Worm (Caenorhabditis elegans): ENCODE results near the gene pgm-1.
"Not testable (repeated sequence)": the region's sequence is repeated elsewhere in the genome, so short reads cannot be mapped to it uniquely, and the experiment has no call there.

pgm-1 gene

ce11 chrII:4931286-4931685 lies 42.0 kb downstream of the pgm-1 start:
- TF ChIP-seq xbp-1 (tag; optimal IDR thresholded peaks at IDR 0.05) = no peak
- TF ChIP-seq lin-14 (GFP tag; optimal IDR thresholded peaks at IDR 0.05) = no peak

- not testable (repeated sequence) for TF ChIP-seq irx-1, ceh-82, unc-86 (tag; optimal IDR thresholded peaks at IDR 0.05)
Measured at ce11 chrII:4932727-4933126, 43.5 kb downstream of the pgm-1 start, which contains the start of gene msp-152. msp-152 (plus strand) TSS chrII:4933027.

- TF ChIP-seq lin-15B (tag; optimal IDR thresholded peaks at IDR 0.05) (no peak), ceh-8 (GFP tag; optimal IDR thresholded peaks at IDR 0.05) (no peak), unc-62 (GFP tag; optimal IDR thresholded peaks at IDR 0.05) (no peak), skn-1 (tag; optimal IDR thresholded peaks at IDR 0.05) (peak; percentile 35)
Measured at ce11 chrII:4934954-4935353, 45.7 kb downstream of the pgm-1 start, which contains the start of gene gst-30. gst-30 (minus strand) TSS chrII:4935054.

ce11 chrII:4935518-4935917 lies 46.3 kb downstream of the pgm-1 start, which contains the start of gene ZK546.5:
ZK546.5 (plus strand) TSS chrII:4935818.
- TF ChIP-seq jun-1 (tag; optimal IDR thresholded peaks at IDR 0.05) (no peak), lsy-2 (tag; optimal IDR thresholded peaks at IDR 0.05) (peak in 1 of 2 experiments; percentile 36), ceh-90 (tag; optimal IDR thresholded peaks at IDR 0.05) (no peak), sup-37 (GFP tag; optimal IDR thresholded peaks at IDR 0.05) (no peak), skn-1 (tag; optimal IDR thresholded peaks at IDR 0.05) (no peak), sox-4 (tag; optimal IDR thresholded peaks at IDR 0.05) (no peak), mep-1 (tag; optimal IDR thresholded peaks at IDR 0.05) (no peak), lin-35 (GFP tag; optimal IDR thresholded peaks at IDR 0.05) (peak in 1 of 2 experiments; percentile 29), fkh-4 (tag; optimal IDR thresholded peaks at IDR 0.05; ENCODE audit: borderline replicate concordance) (no peak), mdl-1 (tag; optimal IDR thresholded peaks at IDR 0.05) (no peak), swsn-7 (tag; optimal IDR thresholded peaks at IDR 0.05) (no peak), dpl-1 (GFP tag; optimal IDR thresholded peaks at IDR 0.05) (peak in 1 of 3 experiments; percentile 16), efl-1 (optimal IDR thresholded peaks at IDR 0.05) (peak; percentile 10 to 33), efl-1 (GFP tag; optimal IDR thresholded peaks at IDR 0.05 in 1 of 2) (peak in 1 of 2 experiments; percentile 23), nhr-47 (tag; optimal IDR thresholded peaks at IDR 0.05) (no peak), ces-1 (GFP tag; optimal IDR thresholded peaks at IDR 0.05) (no peak)

- TF ChIP-seq nhr-28 (tag; optimal IDR thresholded peaks at IDR 0.05) (no peak), hlh-4 (tag; optimal IDR thresholded peaks at IDR 0.05) (no peak), nhr-12 (tag; optimal IDR thresholded peaks at IDR 0.05) (no peak), lsy-2 (tag; optimal IDR thresholded peaks at IDR 0.05) (no peak), ets-5 (GFP tag; IDR thresholded peaks at IDR 0.05) (no peak), skn-1 (tag; optimal IDR thresholded peaks at IDR 0.05) (no peak), sox-4 (tag; optimal IDR thresholded peaks at IDR 0.05) (no peak), ztf-4 (tag; optimal IDR thresholded peaks at IDR 0.05) (no peak), ceh-88 (GFP tag; IDR thresholded peaks at IDR 0.05) (no peak), unc-86 (tag; optimal IDR thresholded peaks at IDR 0.05) (no peak), lin-14 (GFP tag; optimal IDR thresholded peaks at IDR 0.05) (no peak), pag-3 (tag; optimal IDR thresholded peaks at IDR 0.05; ENCODE audit: borderline replicate concordance, insufficient read depth) (no peak), C34B4.2 (tag; optimal IDR thresholded peaks at IDR 0.05) (no peak), mef-2 (tag; optimal IDR thresholded peaks at IDR 0.05) (no peak), fos-1 (tag; optimal IDR thresholded peaks at IDR 0.05) (no peak), F16B12.6 (tag; optimal IDR thresholded peaks at IDR 0.05) (no peak), unc-98 (GFP tag; IDR thresholded peaks at IDR 0.05) (no peak), hpl-2 (GFP tag; optimal IDR thresholded peaks at IDR 0.05) (no peak), ztf-11 (tag; optimal IDR thresholded peaks at IDR 0.05) (no peak)
Measured at ce11 chrII:4937743-4938142, 48.5 kb downstream of the pgm-1 start, which contains the start of gene ZK546.4. ZK546.4 (plus strand) TSS chrII:4938043.

Measured in whole organism, L1 larva.